Worm (Caenorhabditis elegans) whole organism, dauer: ENCODE data around the gene C32H11.3.
"Not testable (repeated sequence)": the region's sequence is repeated elsewhere in the genome, so short reads cannot be mapped to it uniquely, and the experiment has no call there.

Experiments
- unc-62 ChIP-seq: sonication (generic microtip); optimal IDR thresholded peaks from 2 replicates; lab custom pipeline; 2017; ENCODE audit warnings: missing biosample characterization, missing genetic modification reagents, missing genetic modification characterization

C32H11.3 gene

DNA sequence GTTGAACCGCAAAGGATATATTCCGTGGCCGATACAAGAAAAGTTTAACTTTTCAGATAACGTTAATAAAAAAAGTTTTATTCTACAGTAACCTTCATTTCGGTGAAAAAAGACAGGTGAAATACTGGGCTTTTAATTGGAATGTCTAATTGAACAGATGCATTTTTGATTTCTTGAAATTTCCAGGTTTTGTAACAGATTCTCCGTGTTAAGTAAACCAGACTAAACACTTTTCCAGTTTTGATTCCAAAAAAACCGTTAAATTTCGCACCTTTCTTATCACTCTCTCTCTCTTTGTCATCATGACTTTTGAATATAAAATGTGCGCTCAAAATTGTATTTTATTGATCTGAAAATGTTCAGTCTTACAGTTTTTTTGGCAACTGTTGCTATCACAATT, at the start of gene C32H11.3:
Gene C32H11.3 (plus strand): TSS at position 301 of the 400 bp plus-strand sequence.
- no peak for TF ChIP-seq unc-62 (GFP tag; lab: Kevin White, UChicago)

DNA sequence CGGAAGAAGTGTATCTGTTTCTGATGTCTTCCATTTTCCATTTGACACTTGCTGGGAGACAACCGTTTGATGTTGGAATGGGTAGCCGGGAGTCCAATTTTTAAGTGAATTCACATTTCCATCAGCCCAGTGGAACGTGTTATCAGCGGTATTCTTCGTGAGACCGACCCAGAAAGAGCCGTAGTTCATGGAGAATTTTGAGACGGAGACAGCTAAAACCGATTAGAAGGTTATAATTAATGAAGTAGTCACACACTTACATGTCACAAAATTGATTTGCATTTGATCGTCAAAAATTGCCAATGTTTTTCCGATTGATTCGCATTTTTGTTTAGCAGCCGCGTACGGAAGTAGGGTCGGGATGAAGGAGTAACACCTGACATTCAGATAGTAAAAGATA, 49.0 kb upstream of the C32H11.3 start:
- no peak for TF ChIP-seq unc-62 (GFP tag; lab: Kevin White, UChicago)

DNA sequence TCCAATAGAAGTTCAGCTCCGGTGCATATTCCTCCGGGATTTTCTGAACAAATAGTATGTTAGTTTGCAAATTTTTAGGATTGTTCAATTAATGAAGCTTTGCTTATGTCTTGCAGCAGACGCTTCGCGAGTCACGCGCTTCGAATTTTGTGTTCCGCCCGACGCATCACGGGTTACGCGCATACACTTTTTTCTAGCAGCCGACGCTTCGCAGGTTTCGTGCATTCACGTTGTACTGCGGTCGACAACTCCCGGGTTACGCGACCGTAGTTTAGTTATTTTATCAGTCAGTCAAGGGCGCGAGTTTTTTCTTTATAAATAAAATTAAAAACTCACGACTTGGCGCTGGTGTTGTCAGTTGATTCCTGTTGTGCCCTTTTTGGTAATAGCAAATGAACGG, 48.5 kb upstream of the C32H11.3 start:
- no peak for TF ChIP-seq unc-62 (GFP tag; lab: Kevin White, UChicago)

DNA sequence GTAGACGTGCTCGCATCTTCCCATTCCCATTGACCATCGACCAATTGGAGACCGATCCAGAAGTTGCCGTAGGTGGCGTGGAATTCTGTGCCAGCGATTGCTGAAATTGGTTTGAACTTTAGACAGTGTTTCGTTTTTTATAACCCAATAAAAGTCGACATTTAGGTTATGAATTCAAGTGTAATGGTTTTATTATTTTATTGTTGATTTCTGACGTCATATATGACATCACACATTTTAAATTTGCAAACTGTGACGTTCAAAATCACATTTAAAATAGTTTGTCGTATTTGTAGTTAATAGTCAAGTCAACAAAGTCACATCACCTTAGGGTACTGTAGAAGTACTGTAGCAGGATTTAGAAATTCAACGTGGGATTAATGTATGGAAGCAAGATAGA, 48.0 kb upstream of the C32H11.3 start:
- TF ChIP-seq unc-62 (GFP tag; lab: Kevin White, UChicago), result no peak

DNA sequence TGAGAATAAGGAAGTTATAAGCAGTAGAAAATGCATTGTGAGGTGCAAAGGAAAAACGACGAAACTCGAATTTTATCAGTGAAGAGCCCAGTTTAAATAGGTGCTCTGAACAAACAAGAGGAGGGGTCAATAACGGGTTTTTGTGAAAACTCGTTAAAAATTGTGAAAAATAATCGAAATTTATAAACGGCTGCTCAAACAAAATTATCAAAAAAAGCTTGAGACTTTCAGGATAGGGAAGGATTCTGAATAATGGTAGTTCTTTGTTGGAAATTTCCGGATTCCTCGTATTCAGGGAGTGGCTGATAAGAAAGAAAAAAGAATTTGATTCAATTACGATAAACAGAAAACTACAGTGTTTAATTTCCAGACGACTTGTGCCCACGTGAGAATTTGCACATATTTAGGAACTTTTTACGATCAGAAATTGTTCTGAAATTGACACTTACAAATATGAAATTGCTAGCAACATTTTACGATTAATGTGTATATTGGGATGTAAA, 46.9 kb upstream of the C32H11.3 start, which contains the start of gene clec-187:
Gene clec-187 (minus strand): TSS at position 51 of the 503 bp plus-strand sequence.
- TF ChIP-seq unc-62 (GFP tag; lab: Kevin White, UChicago), result no peak

DNA sequence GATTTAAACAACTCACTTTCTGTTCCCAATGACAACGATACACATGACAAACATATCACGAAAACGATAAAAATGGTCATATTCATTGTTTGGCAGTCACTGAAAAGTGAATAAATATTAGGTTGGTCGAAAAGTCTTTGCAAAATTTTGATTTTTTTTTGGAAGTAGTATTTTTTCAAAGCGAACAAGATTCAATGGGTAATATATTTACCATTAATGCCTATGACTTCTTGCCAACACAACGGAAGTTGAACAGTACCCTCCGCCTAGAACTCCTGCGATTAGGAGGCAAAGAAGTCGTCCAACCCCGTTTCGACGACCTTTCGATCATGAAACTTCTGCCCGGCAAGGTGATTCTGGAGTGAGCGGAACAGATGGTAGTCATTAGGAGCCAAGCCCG, 43.1 kb upstream of the C32H11.3 start, which contains the start of gene ZK896.1:
Gene ZK896.1 (minus strand): TSS at position 101 of the 400 bp plus-strand sequence.
- TF ChIP-seq unc-62 (GFP tag; lab: Kevin White, UChicago), result not testable (repeated sequence)

DNA sequence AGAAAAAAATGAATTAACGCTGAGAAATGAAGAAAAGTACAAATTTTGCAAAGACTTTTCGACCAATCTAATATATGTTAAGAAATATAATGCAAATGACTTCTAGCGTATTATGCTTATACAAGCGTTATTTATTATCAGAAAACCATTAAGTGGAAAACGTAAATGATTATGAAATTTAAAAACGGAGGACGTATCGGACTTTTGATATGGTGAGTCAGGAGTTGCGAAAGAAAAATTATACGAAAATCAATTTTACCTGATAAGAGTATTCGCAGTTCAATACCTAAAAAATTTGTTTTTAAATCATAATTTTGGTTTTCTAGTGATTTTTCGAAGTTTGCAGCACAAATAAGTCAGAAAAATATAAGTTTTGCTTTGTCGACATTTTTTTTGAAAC, 41.8 kb upstream of the C32H11.3 start:
- TF ChIP-seq unc-62 (GFP tag; lab: Kevin White, UChicago), result no peak

DNA sequence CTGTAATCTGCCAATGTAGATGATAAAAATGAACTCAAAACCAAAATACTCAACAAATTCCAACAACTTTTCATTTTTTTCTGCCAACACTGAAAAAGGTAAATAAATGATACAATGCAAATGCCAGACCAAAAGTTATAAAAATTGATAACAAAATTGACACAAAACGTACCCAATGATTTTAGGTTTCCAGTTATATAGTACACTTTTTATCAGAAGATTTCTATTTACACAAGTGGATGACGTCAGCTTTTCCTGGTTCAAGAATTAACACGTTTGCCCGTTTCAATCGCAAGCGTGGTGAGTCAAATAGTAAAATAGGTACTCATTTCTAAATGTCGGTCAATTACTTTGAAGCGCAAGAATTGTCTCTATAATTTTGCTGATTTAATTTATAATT, 38.8 kb upstream of the C32H11.3 start, which contains the start of gene ZK896.5:
Gene ZK896.5 (minus strand): TSS at position 89 of the 400 bp plus-strand sequence.
- TF ChIP-seq unc-62 (GFP tag; lab: Kevin White, UChicago), result no peak

DNA sequence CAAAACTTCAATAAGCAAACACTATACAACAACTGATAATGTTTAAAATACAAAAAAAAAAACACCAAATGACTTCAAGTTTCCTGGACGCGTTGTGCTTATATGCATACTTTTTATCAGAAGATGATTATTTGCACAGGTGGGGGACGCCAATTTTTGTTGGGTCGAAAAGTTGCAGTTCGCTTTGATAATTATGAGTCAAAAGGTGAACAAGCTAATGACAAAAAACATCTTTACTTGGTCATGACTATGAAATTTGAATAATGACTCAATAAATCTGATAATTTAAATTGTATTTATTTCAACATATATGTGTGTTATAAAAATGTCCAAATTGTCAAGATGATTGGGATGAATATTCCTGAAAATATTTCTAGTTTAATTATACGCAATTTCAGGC, 35.2 kb upstream of the C32H11.3 start, which contains the start of gene ZK896.4:
Gene ZK896.4 (minus strand): TSS at position 101 of the 400 bp plus-strand sequence.
- no peak for TF ChIP-seq unc-62 (GFP tag; lab: Kevin White, UChicago)

DNA sequence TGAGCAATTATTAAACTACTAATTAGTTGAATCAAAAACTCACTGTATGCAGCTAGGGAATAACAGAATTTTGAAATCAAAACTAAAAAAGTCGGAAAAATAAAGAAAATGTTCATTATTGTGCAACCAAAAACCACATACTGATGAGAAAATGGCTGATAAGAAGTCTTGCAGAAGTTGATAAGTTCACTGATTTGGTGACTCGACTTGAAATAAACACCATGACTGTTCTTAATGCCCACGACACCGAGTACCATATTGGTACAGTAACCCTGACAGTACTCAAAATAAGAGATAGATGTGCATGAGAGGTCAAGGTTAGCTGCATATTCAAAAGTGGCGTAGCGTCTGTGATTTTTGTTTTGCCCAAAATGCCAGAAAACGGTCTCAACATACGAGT, 32.3 kb upstream of the C32H11.3 start:
- no peak for TF ChIP-seq unc-62 (GFP tag; lab: Kevin White, UChicago)

DNA sequence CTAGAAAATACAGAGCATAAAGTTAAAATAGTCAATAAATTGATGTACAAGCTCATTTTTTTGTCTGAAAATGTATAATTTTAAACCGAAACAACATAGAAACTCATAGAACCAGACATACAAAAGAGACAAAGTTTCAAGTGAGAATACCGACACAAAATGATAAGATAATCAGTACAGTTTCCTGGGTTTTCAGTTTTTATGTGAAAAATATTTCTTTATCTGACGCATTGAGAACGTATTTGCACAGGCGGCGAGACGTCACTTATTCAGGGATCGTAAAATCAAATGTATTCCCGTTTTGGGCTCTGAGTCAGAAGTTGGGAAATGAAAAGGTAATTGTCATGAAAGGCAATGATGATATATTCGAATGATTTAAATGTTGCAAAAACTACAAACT, 27.9 kb upstream of the C32H11.3 start, which contains the start of gene K08D8.6:
Gene K08D8.6 (minus strand): TSS at position 64 of the 400 bp plus-strand sequence.
- no peak for TF ChIP-seq unc-62 (GFP tag; lab: Kevin White, UChicago)

DNA sequence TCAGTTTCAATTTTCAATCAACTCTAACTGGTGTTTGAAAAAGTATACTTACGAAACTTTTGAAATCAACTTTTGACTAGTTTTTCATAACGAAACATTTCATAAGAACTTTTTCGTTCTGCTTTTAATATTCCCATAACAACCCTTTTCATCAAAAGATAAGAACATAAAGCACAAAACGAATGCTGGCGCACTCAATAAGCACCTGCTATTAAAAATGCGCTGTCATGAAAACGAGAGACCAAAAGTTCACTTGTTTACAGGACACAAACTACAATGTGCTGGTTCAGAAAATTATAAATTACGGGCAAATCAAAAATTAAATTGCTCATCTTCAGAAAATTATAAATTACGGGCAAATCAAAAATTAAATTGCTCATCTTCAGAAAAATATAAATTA, 27.3 kb upstream of the C32H11.3 start:
- TF ChIP-seq unc-62 (GFP tag; lab: Kevin White, UChicago), result no peak

DNA sequence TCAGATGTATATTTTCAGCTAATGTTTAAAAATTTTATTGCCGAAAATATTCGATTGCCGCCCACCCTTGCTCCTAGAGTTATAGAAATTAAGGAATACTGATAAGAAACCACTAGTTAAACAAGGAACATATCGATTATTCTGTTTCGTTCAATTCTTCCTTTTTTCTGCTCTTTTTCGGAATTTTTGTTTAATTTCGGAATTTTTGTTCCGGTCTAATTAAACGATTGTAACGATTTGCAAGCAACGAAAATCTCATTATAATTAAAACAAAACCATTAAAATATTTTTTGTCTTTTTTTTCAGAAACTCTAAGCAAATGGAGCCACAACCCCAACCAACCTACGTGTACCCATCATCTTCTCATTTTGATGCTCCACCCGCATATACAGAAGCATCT, 26.2 kb upstream of the C32H11.3 start, which contains the start of gene K08D8.1:
Gene K08D8.1 (plus strand): TSS at position 301 of the 400 bp plus-strand sequence.
- no peak for TF ChIP-seq unc-62 (GFP tag; lab: Kevin White, UChicago)

DNA sequence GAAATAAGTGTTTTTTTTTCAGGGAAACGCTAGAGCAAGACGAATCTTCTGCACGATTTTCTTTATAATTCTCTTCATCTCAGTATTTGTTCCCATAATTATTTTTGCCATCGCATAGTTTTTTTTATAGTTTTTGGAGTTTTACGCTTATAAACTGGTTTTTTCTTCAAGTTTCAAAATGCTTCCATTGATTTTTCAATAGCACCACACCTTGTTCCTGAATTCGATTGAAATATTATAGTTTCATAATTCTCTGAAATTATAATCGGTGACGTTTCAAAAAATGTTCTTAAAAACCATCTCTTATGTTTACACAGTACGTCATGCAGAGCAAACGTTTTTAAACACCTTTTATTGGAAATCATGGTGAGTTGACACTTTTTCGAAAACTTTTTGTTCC, 25.2 kb upstream of the C32H11.3 start, which contains the start of gene K08D8.12:
Gene K08D8.12 (plus strand): TSS at position 301 of the 400 bp plus-strand sequence.
- TF ChIP-seq unc-62 (GFP tag; lab: Kevin White, UChicago), result no peak

DNA sequence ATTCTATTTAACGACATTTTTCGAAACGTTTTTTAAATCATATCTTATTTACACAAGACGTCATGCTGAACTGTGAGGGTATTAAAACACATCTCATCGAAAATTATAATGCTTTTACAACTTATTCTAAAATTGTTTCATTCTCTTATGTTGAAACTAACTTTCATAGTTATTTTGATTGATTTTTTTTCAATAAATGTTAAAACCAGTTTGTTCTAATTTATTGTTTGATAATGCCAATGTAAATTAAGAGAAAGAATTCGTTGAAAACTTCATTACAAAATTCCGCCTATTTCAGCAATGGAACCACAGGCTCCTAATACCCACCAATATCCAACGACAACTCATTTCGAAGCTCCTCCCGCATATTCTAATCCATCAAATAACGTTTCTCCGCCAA, 23.4 kb upstream of the C32H11.3 start, which contains the start of gene K08D8.11:
Gene K08D8.11 (plus strand): TSS at position 301 of the 400 bp plus-strand sequence.
- TF ChIP-seq unc-62 (GFP tag; lab: Kevin White, UChicago), result no peak

DNA sequence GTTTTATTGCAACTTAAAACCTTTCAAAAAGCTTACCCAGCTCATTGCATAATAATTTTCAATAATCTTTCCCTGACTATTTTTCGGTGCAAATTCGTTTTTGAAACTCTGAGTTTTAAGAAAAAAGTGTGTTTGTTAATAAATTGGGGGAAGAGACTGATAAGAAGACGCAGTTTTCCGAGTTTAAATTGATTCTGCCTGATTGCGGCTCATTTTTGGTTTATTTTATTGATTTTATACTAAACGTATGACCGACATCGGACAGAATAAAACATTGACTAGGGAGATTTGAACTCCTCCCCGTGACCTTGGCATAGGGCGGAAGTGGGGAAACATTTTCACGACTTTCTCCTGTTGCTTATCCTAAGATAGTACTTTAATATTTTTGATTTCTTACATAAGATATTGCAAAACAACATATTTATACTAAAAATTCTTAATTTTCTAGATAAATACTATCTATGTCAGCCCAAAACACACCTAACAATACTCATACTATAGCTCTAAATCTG, 21.9 kb upstream of the C32H11.3 start, which contains the start of gene K08D8.7:
Gene K08D8.7 (plus strand): TSS at position 462 of the 512 bp plus-strand sequence.
- TF ChIP-seq unc-62 (GFP tag; lab: Kevin White, UChicago), result no peak

DNA sequence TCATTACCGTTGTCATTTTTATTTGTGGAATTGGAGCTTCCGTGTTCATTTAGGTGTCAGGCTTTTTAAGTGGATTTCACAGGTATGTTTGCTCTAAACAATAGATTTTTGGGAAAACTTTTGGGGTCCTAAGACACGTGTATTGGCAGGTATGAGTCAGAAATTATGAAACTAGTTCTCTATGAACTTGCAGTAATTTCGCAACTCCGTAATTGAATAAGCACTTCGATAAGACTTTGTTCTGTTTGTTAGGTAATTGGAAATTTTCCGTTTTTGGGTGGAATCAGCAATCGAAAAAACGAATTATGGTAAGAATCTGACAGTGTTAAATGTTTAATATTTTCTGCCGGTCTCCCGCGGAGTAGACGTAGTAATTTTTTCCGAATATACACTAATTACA, 21.2 kb upstream of the C32H11.3 start:
- TF ChIP-seq unc-62 (GFP tag; lab: Kevin White, UChicago), result no peak
